Fruit fly (Drosophila melanogaster) whole organism, prepupa: Measurements from ENCODE around the gene CDK2AP1.

Experiments used
- CG10631 ChIP-seq: fragments of 200-800 bp; sonication (Bioruptor generic); optimal IDR thresholded peaks from 2 replicates; lab custom pipeline; 2016; ENCODE audit warnings: missing biosample characterization, missing genetic modification characterization
- CG10669 ChIP-seq: fragments of 200-800 bp; sonication (Bioruptor generic); optimal IDR thresholded peaks from 3 replicates; lab custom pipeline; 2018; ENCODE audit warnings: missing biosample characterization, mild to moderate bottlenecking, missing genetic modification characterization, moderate library complexity
- CG11294 ChIP-seq: fragments of 200-800 bp; sonication (Bioruptor generic); IDR thresholded peaks from 2 replicates; pipeline ENCODE4 v1.3.6; 2022; ENCODE audit warnings: missing biosample characterization, missing genetic modification characterization
- CG11762 ChIP-seq: fragments of 200-800 bp; sonication (Bioruptor generic); optimal IDR thresholded peaks from 3 replicates; lab custom pipeline; 2016; ENCODE audit warnings: missing biosample characterization, missing genetic modification characterization; ENCODE audit not compliant: insufficient read depth
- CG15336 ChIP-seq: fragments of 200-800 bp; sonication (Bioruptor generic); IDR thresholded peaks from 2 replicates; pipeline ENCODE4 v1.3.6; 2022; ENCODE audit warnings: missing biosample characterization, missing genetic modification characterization
- CG16779 ChIP-seq: fragments of 200-800 bp; sonication (Bioruptor generic); optimal IDR thresholded peaks from 3 replicates; lab custom pipeline; 2017; ENCODE audit warnings: missing biosample characterization, mild to moderate bottlenecking, missing genetic modification characterization
- CG31627 ChIP-seq: fragments of 200-800 bp; sonication (Bioruptor generic); optimal IDR thresholded peaks from 3 replicates; lab custom pipeline; 2016; ENCODE audit warnings: missing biosample characterization, missing genetic modification characterization
- CG34406 ChIP-seq: fragments of 200-800 bp; sonication (Bioruptor generic); optimal IDR thresholded peaks from 3 replicates; lab custom pipeline; 2016; ENCODE audit warnings: missing biosample characterization, missing genetic modification characterization
- CG6163 ChIP-seq: fragments of 200-800 bp; sonication (Bioruptor generic); IDR thresholded peaks from 3 replicates; pipeline ENCODE4 v1.3.6; 2022; ENCODE audit warnings: missing biosample characterization, missing genetic modification characterization
- CG6276 ChIP-seq: fragments of 200-800 bp; sonication (Bioruptor generic); optimal IDR thresholded peaks from 2 replicates; lab custom pipeline; 2017; ENCODE audit warnings: missing biosample characterization, mild to moderate bottlenecking, missing genetic modification characterization
- CG6854 ChIP-seq: fragments of 200-800 bp; sonication (Bioruptor generic); optimal IDR thresholded peaks from 2 replicates; lab custom pipeline; 2017; ENCODE audit warnings: missing biosample characterization, mild to moderate bottlenecking, missing genetic modification characterization
- CG7368 ChIP-seq: fragments of 200-800 bp; sonication (Bioruptor generic); optimal IDR thresholded peaks from 3 replicates; lab custom pipeline; 2016; ENCODE audit warnings: missing biosample characterization, missing genetic modification characterization
- CG8119 ChIP-seq: fragments of 200-800 bp; sonication (Bioruptor generic); IDR thresholded peaks from 3 replicates; pipeline ENCODE4 v1.3.6; 2022; ENCODE audit warnings: missing biosample characterization, missing genetic modification characterization
- CG8319 ChIP-seq: fragments of 200-800 bp; sonication (Bioruptor generic); optimal IDR thresholded peaks from 3 replicates; lab custom pipeline; 2016; ENCODE audit warnings: missing biosample characterization, missing genetic modification characterization
- CG8632 ChIP-seq: fragments of 200-800 bp; sonication (Bioruptor generic); optimal IDR thresholded peaks from 3 replicates; lab custom pipeline; 2016; ENCODE audit warnings: missing biosample characterization, missing genetic modification characterization
- CG9139 ChIP-seq: fragments of 200-800 bp; sonication (Bioruptor generic); optimal IDR thresholded peaks from 3 replicates; lab custom pipeline; 2017; ENCODE audit warnings: missing biosample characterization, mild to moderate bottlenecking, missing genetic modification characterization
- Eip75B ChIP-seq: fragments of 200-800 bp; sonication (Bioruptor generic); optimal IDR thresholded peaks from 3 replicates; lab custom pipeline; 2016; ENCODE audit warnings: missing biosample characterization, missing genetic modification characterization
- Eip78C ChIP-seq: fragments of 200-800 bp; sonication (Bioruptor generic); peaks from one replicate; lab custom pipeline; 2016; ENCODE audit warnings: missing biosample characterization, missing genetic modification characterization
- Ets21C ChIP-seq: fragments of 200-800 bp; sonication (Bioruptor generic); optimal IDR thresholded peaks from 3 replicates; lab custom pipeline; 2016; ENCODE audit warnings: missing biosample characterization, missing genetic modification characterization
- Hr39 ChIP-seq: fragments of 200-800 bp; sonication (Bioruptor generic); optimal IDR thresholded peaks from 2 replicates; lab custom pipeline; 2016; ENCODE audit warnings: missing biosample characterization, missing genetic modification characterization
- Hr4 ChIP-seq: fragments of 200-800 bp; sonication (Bioruptor generic); optimal IDR thresholded peaks from 3 replicates; lab custom pipeline; 2016; ENCODE audit warnings: missing biosample characterization, missing genetic modification characterization
- Met ChIP-seq: fragments of 200-800 bp; sonication (Bioruptor generic); optimal IDR thresholded peaks from 3 replicates; lab custom pipeline; 2016; ENCODE audit warnings: missing biosample characterization, missing genetic modification characterization
- Sox14 ChIP-seq: fragments of 200-800 bp; sonication (Bioruptor generic); optimal IDR thresholded peaks from 3 replicates; lab custom pipeline; 2016; ENCODE audit warnings: missing biosample characterization, missing genetic modification characterization
- Sox15 ChIP-seq: fragments of 200-800 bp; sonication (Bioruptor generic); optimal IDR thresholded peaks from 3 replicates; lab custom pipeline; 2016; ENCODE audit warnings: missing biosample characterization, missing genetic modification characterization
- achi ChIP-seq: fragments of 200-800 bp; sonication (Bioruptor generic); optimal IDR thresholded peaks from 3 replicates; lab custom pipeline; 2016; ENCODE audit warnings: missing biosample characterization, missing genetic modification characterization
- acj6 ChIP-seq: fragments of 200-800 bp; sonication (Bioruptor generic); optimal IDR thresholded peaks from 3 replicates; lab custom pipeline; 2016; ENCODE audit warnings: missing biosample characterization, missing genetic modification characterization
- cyc ChIP-seq: fragments of 200-800 bp; sonication (Bioruptor generic); optimal IDR thresholded peaks from 3 replicates; lab custom pipeline; 2016; ENCODE audit warnings: missing biosample characterization, missing genetic modification characterization
- dac ChIP-seq: fragments of 200-800 bp; sonication (Bioruptor generic); optimal IDR thresholded peaks from 2 replicates; lab custom pipeline; 2017; ENCODE audit warnings: missing biosample characterization, mild to moderate bottlenecking, missing genetic modification characterization
- dsx ChIP-seq: fragments of 200-800 bp; optimal IDR thresholded peaks from 3 replicates; lab custom pipeline; 2019; ENCODE audit warnings: missing biosample characterization, mild to moderate bottlenecking, missing genetic modification characterization, moderate library complexity; ENCODE audit not compliant: poor library complexity, severe bottlenecking
- eg ChIP-seq: fragments of 200-800 bp; sonication (Bioruptor generic); IDR thresholded peaks from 3 replicates; pipeline ENCODE4 v1.3.6; 2022; ENCODE audit warnings: missing biosample characterization, missing genetic modification characterization
- esn ChIP-seq: fragments of 200-800 bp; sonication (Bioruptor generic); optimal IDR thresholded peaks from 2 replicates; lab custom pipeline; 2016; ENCODE audit warnings: missing biosample characterization, mild to moderate bottlenecking, missing genetic modification characterization, moderate library complexity
- lz ChIP-seq: fragments of 200-800 bp; sonication (Bioruptor generic); optimal IDR thresholded peaks from 3 replicates; lab custom pipeline; 2016; ENCODE audit warnings: missing biosample characterization, missing genetic modification characterization
- net ChIP-seq: fragments of 200-800 bp; sonication (Bioruptor generic); optimal IDR thresholded peaks from 3 replicates; lab custom pipeline; 2016; ENCODE audit warnings: missing biosample characterization, missing genetic modification characterization
- pdm3 ChIP-seq: fragments of 200-800 bp; sonication (Bioruptor generic); optimal IDR thresholded peaks from 3 replicates; lab custom pipeline; 2016; ENCODE audit warnings: missing biosample characterization, missing genetic modification characterization
- salr ChIP-seq, 2 experiments: fragments of 200-800 bp; sonication (Bioruptor generic); optimal IDR thresholded peaks; 3 replicates each; lab custom pipeline; 2016 to 2018; ENCODE audit warnings: missing biosample characterization in 2 of 2, missing genetic modification characterization in 2 of 2, mild to moderate bottlenecking in 1 of 2
- spab ChIP-seq: fragments of 200-800 bp; sonication (Bioruptor generic); optimal IDR thresholded peaks from 2 replicates; lab custom pipeline; 2017; ENCODE audit warnings: missing biosample characterization, mild to moderate bottlenecking, missing genetic modification characterization, missing genetic modification reagents
- ss ChIP-seq, 2 experiments: fragments of 200-800 bp; sonication (Bioruptor generic); optimal IDR thresholded peaks; 2 replicates in 1 of 2; 3 replicates in 1 of 2; lab custom pipeline; 2017 to 2018; ENCODE audit warnings: mild to moderate bottlenecking in 2 of 2, missing biosample characterization in 2 of 2, missing genetic modification characterization in 2 of 2, moderate library complexity in 1 of 2
- svp ChIP-seq: fragments of 200-800 bp; sonication (Bioruptor generic); peaks from one replicate; lab custom pipeline; 2016; ENCODE audit warnings: missing biosample characterization, missing genetic modification characterization
- topi ChIP-seq: fragments of 200-800 bp; sonication (Bioruptor generic); optimal IDR thresholded peaks from 3 replicates; lab custom pipeline; 2016; ENCODE audit warnings: missing biosample characterization, missing genetic modification characterization
- vri ChIP-seq: fragments of 200-800 bp; sonication (Bioruptor generic); optimal IDR thresholded peaks from 3 replicates; lab custom pipeline; 2016; ENCODE audit warnings: missing biosample characterization, mild to moderate bottlenecking, missing genetic modification characterization

The CDK2AP1 gene

dm6 chrX:11128828-11129227 lies 8.8 kb upstream of the CDK2AP1 start, which contains the start of gene SrpRalpha:
Gene SrpRalpha, minus strand, starts transcription at chrX:11129087.
- no peak for TF ChIP-seq Eip75B (GFP tag; lab: Kevin White, UChicago)
- 0 out of 2 replicates have a peak, but pooled peaks have one; percentile 15 for TF ChIP-seq CG15336
- TF ChIP-seq esn (GFP tag; lab: Kevin White, UChicago): peak; percentile 1
- TF ChIP-seq Sox15 (GFP tag; lab: Kevin White, UChicago): no peak
- peak; percentile 99 for TF ChIP-seq achi (GFP tag; lab: Kevin White, UChicago)

DNA sequence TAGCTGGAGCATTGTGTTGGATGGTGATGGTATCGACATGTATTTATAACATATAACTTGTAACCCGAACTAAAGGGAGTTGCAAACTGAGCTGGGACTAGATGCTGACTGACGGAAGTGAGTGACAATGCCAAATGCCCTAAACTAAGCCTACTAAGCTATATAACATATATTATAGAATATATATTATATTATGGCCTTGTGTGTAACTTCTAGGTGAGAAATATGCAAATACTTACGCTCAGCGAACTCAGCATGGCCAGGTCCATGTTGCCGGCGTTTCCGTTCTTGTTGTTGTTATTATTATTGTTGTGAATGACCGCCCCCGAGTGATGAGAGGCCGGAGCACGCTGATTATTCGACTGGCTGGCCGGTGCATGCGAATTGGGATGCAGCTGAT lies 5.3 kb upstream of the CDK2AP1 start, which contains the start of gene CG44385:
CG44385 (minus strand) TSS at position 101 of the 400 bp plus-strand sequence.
- TF ChIP-seq CG8632 (GFP tag; lab: Kevin White, UChicago): no peak
- TF ChIP-seq CG31627 (GFP tag; lab: Kevin White, UChicago): no peak
- TF ChIP-seq dac (GFP tag; lab: Kevin White, UChicago): no peak
- TF ChIP-seq CG6163 (GFP tag; lab: Robert Waterston, UW): no peak
- no peak for TF ChIP-seq CG11294
- no peak for TF ChIP-seq salr (GFP tag; optimal IDR thresholded peaks at IDR 0.05; lab: Kevin White, UChicago)
- no peak for TF ChIP-seq Met (GFP tag; lab: Kevin White, UChicago)
- TF ChIP-seq CG34406 (GFP tag; lab: Kevin White, UChicago): no peak
- TF ChIP-seq Sox14 (GFP tag; lab: Kevin White, UChicago): no peak
- no peak for TF ChIP-seq Hr4 (GFP tag; lab: Kevin White, UChicago)
- no peak for TF ChIP-seq pdm3 (GFP tag; lab: Kevin White, UChicago)
- TF ChIP-seq CG10669 (GFP tag; lab: Kevin White, UChicago): no peak
- no peak for TF ChIP-seq cyc
- TF ChIP-seq eg (GFP tag; lab: Robert Waterston, UW): no peak
- no peak for TF ChIP-seq ss (GFP tag; optimal IDR thresholded peaks at IDR 0.05; lab: Kevin White, UChicago)
- no peak for TF ChIP-seq spab (GFP tag; lab: Kevin White, UChicago)
- no peak for TF ChIP-seq CG9139 (GFP tag; lab: Kevin White, UChicago)

- TF ChIP-seq svp (GFP tag; lab: Kevin White, UChicago): peak; percentile 41
- 0 out of 2 replicates have a peak, but pooled peaks have one; percentile 7 for TF ChIP-seq CG15336
- TF ChIP-seq CG16779 (tag; lab: Kevin White, UChicago): no peak
- TF ChIP-seq CG6276 (GFP tag; lab: Kevin White, UChicago): no peak
- TF ChIP-seq Eip78C (GFP tag; lab: Kevin White, UChicago): peak; percentile 5
- no peak for TF ChIP-seq CG6854 (GFP tag; lab: Kevin White, UChicago)
- no peak for TF ChIP-seq Ets21C (GFP tag; lab: Kevin White, UChicago)
- no peak for TF ChIP-seq net
- TF ChIP-seq lz: no peak
- TF ChIP-seq CG8119: no peak
- TF ChIP-seq CG8319 (GFP tag; lab: Kevin White, UChicago): no peak
- no peak for TF ChIP-seq spab (GFP tag; lab: Kevin White, UChicago)
- TF ChIP-seq ss (GFP tag; optimal IDR thresholded peaks at IDR 0.05; lab: Kevin White, UChicago): no peak
These were observed 1.6 kb upstream of the CDK2AP1 start for dm6 chrX:11135840-11136586.

DNA sequence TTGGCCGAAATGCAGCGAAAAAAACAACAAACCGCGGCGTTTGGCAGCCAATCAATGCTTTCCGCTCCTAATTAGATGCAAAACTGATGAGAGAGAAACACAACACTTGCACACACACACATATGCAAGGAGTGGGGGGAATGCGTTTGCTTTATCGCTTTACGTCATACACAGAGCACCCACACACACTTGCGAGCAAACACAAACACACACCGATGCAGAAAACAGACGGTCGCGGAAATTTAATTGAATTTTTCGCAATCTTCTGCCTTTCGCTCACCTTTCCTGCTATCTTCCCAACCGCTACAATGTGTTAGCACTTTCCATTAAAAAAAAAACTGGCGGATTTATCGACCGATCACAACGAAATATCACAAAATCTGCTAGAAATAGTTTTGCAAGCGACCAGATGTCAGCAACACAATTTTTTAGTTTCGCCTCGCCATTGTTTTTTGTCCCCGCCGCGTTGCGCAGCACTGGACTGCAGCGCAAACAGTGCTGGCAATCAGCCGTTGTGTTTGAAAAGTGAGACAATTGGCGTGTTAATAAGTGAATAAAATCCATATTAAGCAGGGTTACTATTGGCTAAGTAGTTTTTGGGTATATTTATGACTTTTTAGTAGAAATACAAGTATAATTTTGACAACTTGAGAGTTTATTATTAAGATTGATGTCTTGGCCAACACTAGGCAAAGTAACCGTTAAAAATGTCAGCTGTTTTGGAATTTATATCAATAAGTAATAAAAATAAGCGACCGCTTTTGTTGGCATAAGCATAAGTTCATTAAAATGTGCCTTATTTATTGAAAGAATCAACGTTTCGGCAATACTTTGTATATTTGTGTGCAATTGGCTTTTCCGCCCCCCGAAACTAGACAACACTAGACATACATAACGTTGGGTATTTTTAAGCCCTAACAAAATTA lies 809 bp upstream of the CDK2AP1 start, which contains the start of gene Klp10A:
Klp10A (minus strand) TSS at position 532 of the 926 bp plus-strand sequence.
- TF ChIP-seq CG10669 (GFP tag; lab: Kevin White, UChicago): no peak
- peak; percentile 35 for TF ChIP-seq esn (GFP tag; lab: Kevin White, UChicago)
- peak; percentile 77 for TF ChIP-seq Eip78C (GFP tag; lab: Kevin White, UChicago)
- TF ChIP-seq cyc: peak; percentile 39
- peak; percentile 34 for TF ChIP-seq CG7368 (GFP tag; lab: Kevin White, UChicago)
- TF ChIP-seq vri (GFP tag; lab: Kevin White, UChicago): peak; percentile 87
- TF ChIP-seq dsx (GFP tag; lab: Kevin White, UChicago): no peak
- TF ChIP-seq CG11762 (GFP tag; lab: Kevin White, UChicago): peak; percentile 1
- TF ChIP-seq CG10631: peak; percentile 36
- peak; percentile 2 for TF ChIP-seq CG8319 (GFP tag; lab: Kevin White, UChicago)
- no peak for TF ChIP-seq CG11294
- TF ChIP-seq net: no peak
- TF ChIP-seq lz: peak; percentile 48
- TF ChIP-seq Met (GFP tag; lab: Kevin White, UChicago): peak; percentile 39
- TF ChIP-seq svp (GFP tag; lab: Kevin White, UChicago): peak; percentile 76
- peak; percentile 2 for TF ChIP-seq CG9139 (GFP tag; lab: Kevin White, UChicago)
- peak; percentile 1 for TF ChIP-seq Hr39
- TF ChIP-seq acj6 (GFP tag; lab: Kevin White, UChicago): peak; percentile 4
- peak; percentile 51 for TF ChIP-seq Sox14 (GFP tag; lab: Kevin White, UChicago)
- peak; percentile 34 for TF ChIP-seq achi (GFP tag; lab: Kevin White, UChicago)
- TF ChIP-seq topi: peak; percentile 37
